Worm (Caenorhabditis elegans) whole organism, L1 larva: ENCODE results near the gene C24H10.3.

Experiments used
- ceh-90 ChIP-seq: sonication (generic microtip); optimal IDR thresholded peaks from 2 replicates; lab custom pipeline; 2016; ENCODE audit warnings: missing genetic modification characterization, missing compliant biosample characterization
- dsc-1 ChIP-seq: sonication (generic microtip); optimal IDR thresholded peaks from 2 replicates; lab custom pipeline; 2016; ENCODE audit warnings: mild to moderate bottlenecking, missing genetic modification characterization, missing compliant biosample characterization
- elt-2 ChIP-seq: sonication (generic microtip); optimal IDR thresholded peaks from 2 replicates; lab custom pipeline; 2016; ENCODE audit warnings: missing genetic modification characterization, mild to moderate bottlenecking, inconsistent platforms, missing compliant biosample characterization, missing genetic modification reagents
- nhr-237 ChIP-seq: fragments of 150-350 bp; optimal IDR thresholded peaks from 2 replicates; lab custom pipeline; 2014; ENCODE audit warnings: missing biosample characterization, missing genetic modification characterization
- nhr-76 ChIP-seq: sonication (generic microtip); optimal IDR thresholded peaks from 2 replicates; lab custom pipeline; 2017; ENCODE audit warnings: missing biosample characterization, missing genetic modification characterization
- tbx-2 ChIP-seq: sonication (generic microtip); optimal IDR thresholded peaks from 2 replicates; lab custom pipeline; 2016; ENCODE audit warnings: missing genetic modification characterization, missing compliant biosample characterization
- xbp-1 ChIP-seq: sonication (generic microtip); optimal IDR thresholded peaks from 2 replicates; lab custom pipeline; 2016; ENCODE audit warnings: missing genetic modification characterization, missing compliant biosample characterization
- ztf-4 ChIP-seq: fragments of 150-350 bp; optimal IDR thresholded peaks from 2 replicates; lab custom pipeline; 2014; ENCODE audit warnings: missing biosample characterization, missing genetic modification characterization

- no peak for TF ChIP-seq dsc-1 (tag; lab: Kevin White, UChicago)
- no peak for TF ChIP-seq nhr-76 (tag; lab: Kevin White, UChicago)
- TF ChIP-seq tbx-2 (tag; lab: Kevin White, UChicago), result no peak
- no peak for TF ChIP-seq nhr-237
- no peak for TF ChIP-seq ceh-90 (tag; lab: Kevin White, UChicago)
- no peak for TF ChIP-seq elt-2
- no peak for TF ChIP-seq ztf-4 (tag; lab: Kevin White, UChicago)
- TF ChIP-seq xbp-1 (tag; lab: Kevin White, UChicago), result no peak
These were observed 17.0 kb upstream of the C24H10.3 start, which contains the start of gene Y64H9A.2 for ce11 chrX:5043887-5044286.
